Worm (Caenorhabditis elegans) whole organism, L4/young adult: ENCODE data around the gene C53A5.17.

Experiments used
- dao-5 ChIP-seq: sonication (generic microtip); optimal IDR thresholded peaks from 2 replicates; lab custom pipeline; 2016; ENCODE audit warnings: missing genotype, missing genetic modification characterization, moderate library complexity, missing compliant biosample characterization
- him-1 ChIP-seq: sonication (generic microtip); optimal IDR thresholded peaks from 2 replicates; lab custom pipeline; 2016; ENCODE audit warnings: missing genotype, missing genetic modification reagents, missing genetic modification characterization, missing compliant biosample characterization

ce11 chrV:14523788-14524582 is 3.1 kb upstream of the C53A5.17 start, which contains the start of gene ril-1:
- no peak for TF ChIP-seq him-1 (tag; lab: Kevin White, UChicago)
- no peak for TF ChIP-seq dao-5 (tag; lab: Kevin White, UChicago)
